Worm (Caenorhabditis elegans): ENCODE results near the gene Y66A7A.9.

DNA sequence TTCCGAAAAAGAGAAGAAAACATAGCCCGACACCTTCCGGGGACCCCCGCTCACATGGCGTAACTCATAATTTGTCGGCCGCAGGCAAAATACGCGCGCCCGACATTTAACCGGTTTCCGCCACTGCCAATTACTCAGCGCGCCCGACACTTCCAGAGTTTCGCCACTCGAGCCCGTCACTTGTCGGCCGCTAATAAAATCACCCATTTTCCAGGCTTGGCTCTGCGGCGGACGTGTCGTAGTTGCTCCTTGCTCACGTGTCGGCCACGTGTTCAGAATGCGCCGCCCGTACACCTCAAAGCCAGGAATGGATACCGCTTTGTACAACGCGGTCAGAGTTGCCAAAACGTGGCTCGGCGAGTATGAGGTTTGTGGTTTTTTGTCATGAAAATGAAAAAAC, 15.4 kb upstream of the Y66A7A.9 start:
- TF ChIP-seq pha-4 (tag; optimal IDR thresholded peaks at IDR 0.05) (no peak), unc-62 (GFP tag; optimal IDR thresholded peaks at IDR 0.05) (no peak), dpl-1 (GFP tag; optimal IDR thresholded peaks at IDR 0.05) (no peak), C17E4.6 (GFP tag; IDR thresholded peaks at IDR 0.05) (no peak), hlh-12 (tag; optimal IDR thresholded peaks at IDR 0.05) (no peak), ama-1 (optimal IDR thresholded peaks at IDR 0.05) (no peak), ama-1 (GFP tag; optimal IDR thresholded peaks at IDR 0.05) (no peak), nhr-120 (GFP tag; IDR thresholded peaks at IDR 0.05) (no peak)

All from whole organism, young adult.